Fruit fly (Drosophila melanogaster): Measurements from ENCODE around the gene Gnpnat.
A peak's percentile ranks its signal among the peaks of the same experiment; 100 is the strongest.

Gene Gnpnat

dm6 chr3R:29782367-29782766 lies 44.3 kb downstream of the Gnpnat start (continued):
- peak; percentile 80 for TF ChIP-seq nom (GFP tag; optimal IDR thresholded peaks at IDR 0.05)
- TF ChIP-seq CG15011 (GFP tag; optimal IDR thresholded peaks at IDR 0.05), result no peak
- TF ChIP-seq tap (tag; optimal IDR thresholded peaks at IDR 0.05), result peak; percentile 22
- no peak for TF ChIP-seq repo (GFP tag; optimal IDR thresholded peaks at IDR 0.05)
- TF ChIP-seq CG14965 (GFP tag; optimal IDR thresholded peaks at IDR 0.05; ENCODE audit: borderline replicate concordance), result no peak
- TF ChIP-seq run (tag; optimal IDR thresholded peaks at IDR 0.05), result peak; percentile 16
- peak; percentile 64 for TF ChIP-seq CG34224 (GFP tag; IDR thresholded peaks at IDR 0.05; ENCODE audit: partially characterized antibody)
- TF ChIP-seq ac (GFP tag; optimal IDR thresholded peaks at IDR 0.05), result no peak
- TF ChIP-seq ind (GFP tag; optimal IDR thresholded peaks at IDR 0.05), result no peak
- no peak for TF ChIP-seq CG8944 (GFP tag; optimal IDR thresholded peaks at IDR 0.05)
- peak; percentile 2 for TF ChIP-seq CG10147 (GFP tag; optimal IDR thresholded peaks at IDR 0.05)
- peak; percentile 57; the same call in 1 of the 2 replicates for TF ChIP-seq CG32532 (GFP tag; IDR thresholded peaks at IDR 0.05)
- no peak for TF ChIP-seq ro (GFP tag; IDR thresholded peaks at IDR 0.05)
- TF ChIP-seq Nf-YB (GFP tag; optimal IDR thresholded peaks at IDR 0.05), result no peak
- no peak for TF ChIP-seq row (GFP tag; IDR thresholded peaks at IDR 0.05)
- TF ChIP-seq CG11723 (GFP tag; optimal IDR thresholded peaks at IDR 0.05), result no peak
- TF ChIP-seq Atf6 (GFP tag; IDR thresholded peaks at IDR 0.05), result no peak; the same call in 1 of the 2 replicates
- no peak for TF ChIP-seq CoRest (tag; optimal IDR thresholded peaks at IDR 0.05)
- peak; percentile 80 to 95 for TF ChIP-seq Trl (optimal IDR thresholded peaks at IDR 0.05)
- TF ChIP-seq Trl (GFP tag; optimal IDR thresholded peaks at IDR 0.05), result peak; percentile 20
- TF ChIP-seq Lim3 (GFP tag; IDR thresholded peaks at IDR 0.05), result no peak
- TF ChIP-seq fru (optimal IDR thresholded peaks at IDR 0.05), result no peak
- TF ChIP-seq Antp (GFP tag; optimal IDR thresholded peaks at IDR 0.05), result peak; percentile 18
- TF ChIP-seq CG31365 (tag; optimal IDR thresholded peaks at IDR 0.05), result peak; percentile 41
- TF ChIP-seq CG13424 (tag; optimal IDR thresholded peaks at IDR 0.05), result no peak
- TF ChIP-seq CG13296 (GFP tag; optimal IDR thresholded peaks at IDR 0.05), result peak; percentile 50
- TF ChIP-seq dysf (GFP tag; IDR thresholded peaks at IDR 0.05), result no peak
- no peak for TF ChIP-seq lmd (GFP tag; IDR thresholded peaks at IDR 0.05)
- TF ChIP-seq NFAT (GFP tag; IDR thresholded peaks at IDR 0.05), result peak; percentile 61
- TF ChIP-seq CG15696 (tag; optimal IDR thresholded peaks at IDR 0.05), result no peak
- TF ChIP-seq dpn (GFP tag; optimal IDR thresholded peaks at IDR 0.05), result peak in 1 of 2 experiments; percentile 26
- TF ChIP-seq CG3847 (GFP tag; IDR thresholded peaks at IDR 0.05), result no peak
- TF ChIP-seq onecut (GFP tag; IDR thresholded peaks at IDR 0.05), result no peak
- TF ChIP-seq zen (tag; optimal IDR thresholded peaks at IDR 0.05), result no peak
- peak; percentile 66 for TF ChIP-seq sqz (GFP tag; optimal IDR thresholded peaks at IDR 0.05)
- no peak for TF ChIP-seq Sox100B (GFP tag; optimal IDR thresholded peaks at IDR 0.05)
- TF ChIP-seq Ravus (GFP tag; IDR thresholded peaks at IDR 0.05), result no peak
- no peak for TF ChIP-seq Dek (tag; optimal IDR thresholded peaks at IDR 0.05)
- TF ChIP-seq CG12942 (GFP tag; optimal IDR thresholded peaks at IDR 0.05), result no peak
- no peak for TF ChIP-seq Taf1 (GFP tag; IDR thresholded peaks at IDR 0.05)
- TF ChIP-seq Xbp1 (GFP tag; optimal IDR thresholded peaks at IDR 0.05), result no peak
- TF ChIP-seq B-H1 (GFP tag; IDR thresholded peaks at IDR 0.05), result no peak; the same call in 2 of the 3 replicates
- TF ChIP-seq exex (tag; optimal IDR thresholded peaks at IDR 0.05), result no peak
- TF ChIP-seq CG14050 (GFP tag; IDR thresholded peaks at IDR 0.05), result no peak; the same call in 2 of the 3 replicates
- TF ChIP-seq peb (GFP tag; IDR thresholded peaks at IDR 0.05), result no peak
- TF ChIP-seq CG6683 (GFP tag; optimal IDR thresholded peaks at IDR 0.05), result peak; percentile 33
- peak; percentile 45 for TF ChIP-seq Meics (GFP tag; optimal IDR thresholded peaks at IDR 0.05)
- TF ChIP-seq hth (optimal IDR thresholded peaks at IDR 0.05), result no peak
- peak; percentile 91 for TF ChIP-seq rib (GFP tag; IDR thresholded peaks at IDR 0.05)
- TF ChIP-seq CG3995 (GFP tag; optimal IDR thresholded peaks at IDR 0.05), result no peak
- no peak for TF ChIP-seq ATbp (GFP tag; optimal IDR thresholded peaks at IDR 0.05)
- TF ChIP-seq klu (GFP tag; IDR thresholded peaks at IDR 0.05), result no peak
- 0 out of 2 replicates have a peak, but pooled peaks have one; percentile 30 for TF ChIP-seq vvl (GFP tag; IDR thresholded peaks at IDR 0.05)
